Fruit fly (Drosophila melanogaster) whole organism: ENCODE data around the gene CG12106.

Experiments
- CG8478 ChIP-seq: fragments of >200 bp; optimal IDR thresholded peaks from 2 replicates; lab custom pipeline; 2018; ENCODE audit warnings: inconsistent platforms
- Dll ChIP-seq: fragments of >200 bp; optimal IDR thresholded peaks from 2 replicates; lab custom pipeline; 2017
- EcR ChIP-seq, 2 experiments: fragments of >200 bp; optimal IDR thresholded peaks; 2 replicates each; lab custom pipeline; 2017; ENCODE audit warnings: missing biosample characterization in 2 of 2, missing genetic modification characterization in 2 of 2, missing genetic modification reagents in 2 of 2
- pan ChIP-seq: fragments of >200 bp; optimal IDR thresholded peaks from 2 replicates; lab custom pipeline; 2017
- psq ChIP-seq: fragments of >200 bp; optimal IDR thresholded peaks from 2 replicates; lab custom pipeline; 2017
- usp ChIP-seq: fragments of >200 bp; optimal IDR thresholded peaks from 2 replicates; lab custom pipeline; 2017; ENCODE audit warnings: missing biosample characterization, missing genetic modification characterization, mixed read lengths

DNA sequence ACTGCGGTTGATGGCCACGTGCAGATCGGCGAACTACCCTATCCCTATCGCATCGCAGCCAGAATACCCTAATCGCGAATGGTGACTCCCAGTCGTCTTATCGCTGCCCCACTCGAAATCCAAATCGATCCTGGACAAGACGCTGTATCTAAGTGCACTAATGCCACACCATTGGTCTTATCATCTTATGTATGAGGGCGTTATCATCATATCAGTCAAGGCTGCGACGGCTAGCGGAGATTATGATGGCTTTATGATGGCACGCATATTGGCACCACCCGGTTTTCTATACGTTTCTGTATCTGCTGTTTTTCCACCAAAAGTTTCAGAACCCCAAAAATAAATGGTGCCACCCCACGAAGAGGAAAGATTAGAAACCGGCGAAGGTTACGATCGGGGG is 6.5 kb downstream of the CG12106 start:
- TF ChIP-seq pan (lab: Kevin White, UChicago) (no peak), CG8478 (no peak), usp (GFP tag; lab: Kevin White, UChicago) (no peak), Dll (no peak), EcR (GFP tag; optimal IDR thresholded peaks at IDR 0.05; lab: Kevin White, UChicago) (no peak), psq (no peak)
